Fruit fly (Drosophila melanogaster) whole organism, adult: Measurements from ENCODE around the gene Jhbp12.

ENCODE experiments used
- CG11617 ChIP-seq: fragments of 200-800 bp; sonication (Bioruptor generic); optimal IDR thresholded peaks from 2 replicates; lab custom pipeline; 2017; ENCODE audit warnings: mild to moderate bottlenecking, missing biosample characterization, missing genetic modification reagents, missing genetic modification characterization
- CG12768 ChIP-seq: fragments of 200-800 bp; sonication (Bioruptor generic); optimal IDR thresholded peaks from 2 replicates; lab custom pipeline; 2017; ENCODE audit warnings: missing biosample characterization, missing genetic modification characterization, mild to moderate bottlenecking, moderate library complexity, missing genetic modification reagents
- CG14711 ChIP-seq: fragments of 200-800 bp; sonication (Bioruptor generic); optimal IDR thresholded peaks from 2 replicates; lab custom pipeline; 2018; ENCODE audit warnings: missing biosample characterization, mild to moderate bottlenecking, missing genetic modification characterization, moderate library complexity
- CG1620 ChIP-seq: fragments of 200-800 bp; sonication (Bioruptor generic); optimal IDR thresholded peaks from 2 replicates; lab custom pipeline; 2016; ENCODE audit warnings: missing biosample characterization, missing genetic modification characterization
- CG33017 ChIP-seq: fragments of 200-800 bp; sonication (Bioruptor generic); optimal IDR thresholded peaks from 2 replicates; lab custom pipeline; 2018; ENCODE audit warnings: missing biosample characterization, mild to moderate bottlenecking, missing genetic modification characterization, moderate library complexity
- CG5204 ChIP-seq: fragments of 200-800 bp; sonication (Bioruptor generic); optimal IDR thresholded peaks from 2 replicates; lab custom pipeline; 2016; ENCODE audit warnings: missing biosample characterization, missing genetic modification characterization
- CG7045 ChIP-seq: fragments of 200-800 bp; sonication (Bioruptor generic); optimal IDR thresholded peaks from 2 replicates; lab custom pipeline; 2017; ENCODE audit warnings: missing biosample characterization, mild to moderate bottlenecking, missing genetic modification characterization
- CG7101 ChIP-seq: fragments of 200-800 bp; sonication (Bioruptor generic); optimal IDR thresholded peaks from 2 replicates; lab custom pipeline; 2018; ENCODE audit warnings: missing biosample characterization, mild to moderate bottlenecking, missing genetic modification characterization, moderate library complexity
- Clk ChIP-seq: fragments of 200-800 bp; sonication (Bioruptor generic); optimal IDR thresholded peaks from 2 replicates; lab custom pipeline; 2017; ENCODE audit warnings: missing biosample characterization, missing genetic modification characterization
- Crg-1 ChIP-seq: fragments of 200-800 bp; sonication (Bioruptor generic); optimal IDR thresholded peaks from 2 replicates; lab custom pipeline; 2016; ENCODE audit warnings: missing biosample characterization, missing genetic modification characterization
- Hr96 ChIP-seq: fragments of 200-800 bp; sonication (Bioruptor generic); optimal IDR thresholded peaks from 2 replicates; lab custom pipeline; 2016; ENCODE audit warnings: missing biosample characterization, missing genetic modification characterization
- Mnt ChIP-seq: fragments of 200-800 bp; sonication (Bioruptor generic); optimal IDR thresholded peaks from 2 replicates; lab custom pipeline; 2016; ENCODE audit warnings: missing biosample characterization, mild to moderate bottlenecking, missing genetic modification characterization
- bab1 ChIP-seq: fragments of 200-800 bp; sonication (Bioruptor generic); optimal IDR thresholded peaks from 3 replicates; lab custom pipeline; 2019; ENCODE audit warnings: missing biosample characterization, mild to moderate bottlenecking, missing genetic modification characterization, moderate library complexity
- cic ChIP-seq: fragments of 200-800 bp; sonication (Bioruptor generic); optimal IDR thresholded peaks from 2 replicates; lab custom pipeline; 2017; ENCODE audit warnings: missing biosample characterization, mild to moderate bottlenecking, missing genetic modification characterization, moderate library complexity
- cnc ChIP-seq, 2 experiments: fragments of >200 bp; optimal IDR thresholded peaks; 2 replicates each; lab custom pipeline; 2017
- kay ChIP-seq: fragments of 200-800 bp; sonication (Bioruptor generic); peaks from one replicate; lab custom pipeline; 2016; ENCODE audit warnings: missing biosample characterization, missing genetic modification characterization, borderline replicate concordance
- ovo ChIP-seq: fragments of 200-800 bp; sonication (Bioruptor generic); optimal IDR thresholded peaks from 2 replicates; lab custom pipeline; 2016; ENCODE audit warnings: missing biosample characterization, missing genetic modification characterization
- pad ChIP-seq: fragments of 200-800 bp; sonication (Bioruptor generic); optimal IDR thresholded peaks from 3 replicates; lab custom pipeline; 2017; ENCODE audit warnings: missing biosample characterization, missing genetic modification characterization, mild to moderate bottlenecking, moderate library complexity, missing genetic modification reagents
- tj ChIP-seq: fragments of 200-800 bp; sonication (Bioruptor generic); optimal IDR thresholded peaks from 3 replicates; lab custom pipeline; 2017; ENCODE audit warnings: missing biosample characterization, mild to moderate bottlenecking, missing genetic modification characterization, moderate library complexity
- toe ChIP-seq: fragments of 200-800 bp; sonication (Bioruptor generic); optimal IDR thresholded peaks from 2 replicates; lab custom pipeline; 2016; ENCODE audit warnings: missing biosample characterization, missing genetic modification characterization

Jhbp12 gene

DNA sequence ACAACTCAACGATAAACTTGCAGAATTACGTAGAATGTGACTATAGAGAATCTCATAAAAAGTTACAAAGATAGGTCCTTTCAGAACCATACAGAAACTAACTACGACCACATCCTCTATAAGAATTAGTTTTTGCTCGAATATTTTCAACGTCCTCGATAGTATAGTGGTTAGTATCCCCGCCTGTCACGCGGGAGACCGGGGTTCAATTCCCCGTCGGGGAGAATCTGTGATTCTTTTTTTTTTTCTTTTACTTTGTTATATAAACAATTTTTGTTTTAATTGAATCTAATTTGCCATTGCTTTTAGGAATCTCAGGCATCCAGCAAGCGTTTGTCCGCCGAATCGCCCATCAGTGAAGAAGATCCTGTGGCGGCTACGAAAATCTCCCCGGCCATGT, 30.6 kb downstream of the Jhbp12 start:
- no peak for TF ChIP-seq pad (GFP tag; lab: Kevin White, UChicago)
- no peak for TF ChIP-seq CG33017 (tag; lab: Kevin White, UChicago)
- TF ChIP-seq kay (GFP tag; lab: Kevin White, UChicago): no peak
- TF ChIP-seq bab1 (GFP tag; lab: Kevin White, UChicago): no peak
- TF ChIP-seq Clk: no peak
- no peak for TF ChIP-seq CG12768 (GFP tag; lab: Kevin White, UChicago)
- no peak for TF ChIP-seq CG11617 (GFP tag; lab: Kevin White, UChicago)
- no peak for TF ChIP-seq cic (GFP tag; lab: Kevin White, UChicago)
- no peak for TF ChIP-seq toe (GFP tag; lab: Kevin White, UChicago)
- TF ChIP-seq Mnt: no peak
- TF ChIP-seq Crg-1 (GFP tag; lab: Kevin White, UChicago): no peak
- TF ChIP-seq cnc (optimal IDR thresholded peaks at IDR 0.05; lab: Kevin White, UChicago): no peak
- no peak for TF ChIP-seq CG1620
- no peak for TF ChIP-seq CG7101 (tag; lab: Kevin White, UChicago)

dm6 chr3R:24555932-24556331, 31.3 kb downstream of the Jhbp12 start:
- TF ChIP-seq CG33017 (tag; lab: Kevin White, UChicago) (no peak), kay (GFP tag; lab: Kevin White, UChicago) (peak; percentile 27)

- no peak for TF ChIP-seq CG1620
- no peak for TF ChIP-seq pad (GFP tag; lab: Kevin White, UChicago)
These were observed 32.0 kb downstream of the Jhbp12 start for dm6 chr3R:24556554-24556953.

DNA sequence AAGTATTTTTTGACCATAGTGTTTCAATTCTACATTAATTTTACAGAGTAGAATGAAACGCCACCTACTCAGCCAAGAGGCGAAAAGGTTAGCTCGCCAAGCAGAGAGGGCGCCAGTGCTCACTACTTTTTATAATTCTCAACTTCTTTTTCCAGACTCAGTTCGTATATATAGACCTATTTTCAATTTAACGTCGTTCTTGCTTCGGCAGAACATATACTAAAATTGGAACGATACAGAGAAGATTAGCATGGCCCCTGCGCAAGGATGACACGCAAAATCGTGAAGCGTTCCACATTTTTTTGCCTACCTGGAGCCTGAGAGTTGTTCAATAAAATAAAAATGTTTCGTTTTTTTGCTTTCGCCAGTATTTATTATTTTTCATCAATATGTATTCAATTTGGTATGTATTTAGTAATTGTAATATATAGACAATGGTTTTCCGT, 32.4 kb downstream of the Jhbp12 start:
- TF ChIP-seq CG5204 (GFP tag; lab: Kevin White, UChicago) (no peak), CG12768 (GFP tag; lab: Kevin White, UChicago) (peak; percentile 34), CG7101 (tag; lab: Kevin White, UChicago) (peak; percentile 47), CG7045 (GFP tag; lab: Kevin White, UChicago) (peak; percentile 4), pad (GFP tag; lab: Kevin White, UChicago) (peak; percentile 59), cnc (optimal IDR thresholded peaks at IDR 0.05; lab: Kevin White, UChicago) (peak; percentile 55 to 78), CG1620 (peak; percentile 74), Hr96 (GFP tag; lab: Kevin White, UChicago) (no peak), Crg-1 (GFP tag; lab: Kevin White, UChicago) (peak; percentile 80), ovo (GFP tag; lab: Kevin White, UChicago) (peak; percentile 23), toe (GFP tag; lab: Kevin White, UChicago) (no peak), kay (GFP tag; lab: Kevin White, UChicago) (no peak), CG11617 (GFP tag; lab: Kevin White, UChicago) (peak; percentile 33), cic (GFP tag; lab: Kevin White, UChicago) (peak; percentile 70), bab1 (GFP tag; lab: Kevin White, UChicago) (peak; percentile 37), CG14711 (tag; lab: Kevin White, UChicago) (no peak), tj (GFP tag; lab: Kevin White, UChicago) (peak; percentile 18), CG33017 (tag; lab: Kevin White, UChicago) (no peak), Clk (no peak), Mnt (peak; percentile 17)

DNA sequence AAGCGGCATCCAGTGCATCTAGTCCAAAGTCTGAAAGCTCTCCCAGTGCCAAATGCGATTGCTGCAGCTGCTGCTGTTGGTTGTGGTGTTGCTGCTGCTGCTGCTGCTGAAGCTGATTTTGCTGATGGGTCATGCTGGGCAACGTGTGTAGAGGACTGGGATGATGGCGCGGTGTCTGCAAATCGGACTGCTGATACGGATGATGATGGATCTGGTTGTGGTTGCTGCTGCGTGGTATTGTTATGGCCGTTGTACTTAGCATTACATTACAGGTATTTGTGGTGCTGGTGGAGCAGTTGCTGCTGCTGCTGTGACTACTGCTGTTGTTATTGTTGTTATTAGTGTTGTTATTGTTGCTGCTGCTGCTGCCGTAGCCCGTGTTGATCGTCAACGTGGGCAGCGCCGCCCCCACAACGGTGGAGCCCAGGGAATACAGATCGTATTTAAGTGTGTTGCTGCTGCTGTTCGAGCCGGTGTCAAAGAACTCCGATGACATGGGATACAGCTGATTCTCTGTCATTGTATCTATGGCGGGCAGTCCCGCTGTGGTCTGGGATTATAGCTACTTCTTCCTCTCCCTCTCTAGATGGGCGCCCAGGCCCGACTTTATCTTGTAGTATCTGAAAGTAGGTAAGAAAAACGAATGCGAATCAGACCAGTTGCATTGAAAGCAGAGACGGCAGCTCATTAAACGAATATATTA, 37.9 kb downstream of the Jhbp12 start:
- TF ChIP-seq ovo (GFP tag; lab: Kevin White, UChicago): no peak
- no peak for TF ChIP-seq CG7101 (tag; lab: Kevin White, UChicago)
- no peak for TF ChIP-seq cnc (optimal IDR thresholded peaks at IDR 0.05; lab: Kevin White, UChicago)
- TF ChIP-seq toe (GFP tag; lab: Kevin White, UChicago): no peak
- TF ChIP-seq bab1 (GFP tag; lab: Kevin White, UChicago): no peak

- peak; percentile 25 for TF ChIP-seq cic (GFP tag; lab: Kevin White, UChicago)
- TF ChIP-seq toe (GFP tag; lab: Kevin White, UChicago): no peak
- TF ChIP-seq kay (GFP tag; lab: Kevin White, UChicago): peak; percentile 82
- no peak for TF ChIP-seq Mnt
These were observed 38.6 kb downstream of the Jhbp12 start for dm6 chr3R:24563039-24563825.
